Worm (Caenorhabditis elegans) whole organism, mixed stage, embryonic: ENCODE data around the gene fbxa-108.

Experiments
- blmp-1 ChIP-seq: fragments of 150-350 bp; optimal IDR thresholded peaks from 2 replicates; lab custom pipeline; 2014; ENCODE audit warnings: missing biosample characterization, missing genetic modification characterization
- ceh-83 ChIP-seq: fragments of 200-800 bp; sonication (Bioruptor generic); optimal IDR thresholded peaks from 2 replicates; lab custom pipeline; 2018; ENCODE audit warnings: mild to moderate bottlenecking, missing genetic modification characterization, missing compliant biosample characterization
- cnd-1 ChIP-seq: fragments of 200-800 bp; sonication (Bioruptor generic); optimal IDR thresholded peaks from 2 replicates; lab custom pipeline; 2018; ENCODE audit warnings: mild to moderate bottlenecking, missing genetic modification characterization, missing compliant biosample characterization
- elt-3 ChIP-seq: fragments of 150-350 bp; optimal IDR thresholded peaks from 2 replicates; lab custom pipeline; 2014; ENCODE audit warnings: missing biosample characterization, missing genetic modification characterization
- flh-1 ChIP-seq: fragments of 200-800 bp; sonication (Bioruptor generic); optimal IDR thresholded peaks from 2 replicates; lab custom pipeline; 2018; ENCODE audit warnings: mild to moderate bottlenecking, missing genetic modification characterization, moderate library complexity, missing compliant biosample characterization
- lin-13 ChIP-seq: fragments of 150-350 bp; optimal IDR thresholded peaks from 2 replicates; lab custom pipeline; 2014; ENCODE audit warnings: missing biosample characterization, missing genetic modification characterization
- mep-1 ChIP-seq: fragments of 150-350 bp; optimal IDR thresholded peaks from 2 replicates; lab custom pipeline; 2017; ENCODE audit warnings: missing biosample characterization, missing genetic modification reagents, missing genetic modification characterization, inconsistent platforms
- nhr-28 ChIP-seq: fragments of 150-350 bp; optimal IDR thresholded peaks from 2 replicates; lab custom pipeline; 2014; ENCODE audit warnings: missing biosample characterization, missing genetic modification characterization
- snpc-4 ChIP-seq: fragments of 150-350 bp; optimal IDR thresholded peaks from 2 replicates; lab custom pipeline; 2014; ENCODE audit warnings: missing biosample characterization, missing genetic modification characterization
- unc-39 ChIP-seq: fragments of 150-350 bp; optimal IDR thresholded peaks from 2 replicates; lab custom pipeline; 2014; ENCODE audit warnings: missing biosample characterization, missing genetic modification characterization

DNA sequence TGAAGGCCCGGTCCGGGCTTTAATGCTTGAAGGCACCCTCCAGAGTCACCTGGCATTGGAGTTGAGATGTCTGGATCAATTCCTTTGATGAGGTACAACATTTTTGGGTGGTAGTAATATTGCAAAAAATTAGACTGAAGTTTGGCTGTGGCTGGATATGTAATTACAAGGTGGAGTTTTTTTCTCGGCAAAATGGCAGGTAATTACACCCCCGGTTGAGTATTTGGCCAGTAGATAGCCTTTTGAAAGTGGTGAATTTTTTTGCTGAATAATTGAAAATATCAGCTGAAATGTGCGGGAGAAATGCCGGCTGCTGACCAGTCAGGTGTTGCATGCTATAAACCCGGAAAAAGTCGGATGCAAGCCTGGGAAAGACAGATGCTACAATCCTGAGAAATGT is 39.9 kb upstream of the fbxa-108 start, which contains the start of gene Y26G10.4:
- TF ChIP-seq flh-1 (no peak), snpc-4 (tag; lab: Kevin White, UChicago) (no peak), nhr-28 (tag; lab: Kevin White, UChicago) (no peak), unc-39 (tag; lab: Kevin White, UChicago) (no peak), elt-3 (tag; lab: Kevin White, UChicago) (no peak), blmp-1 (tag; lab: Kevin White, UChicago) (no peak), mep-1 (no peak), lin-13 (tag; lab: Kevin White, UChicago) (no peak), ceh-83 (no peak), cnd-1 (no peak)
